Fruit fly (Drosophila melanogaster): ENCODE results near the gene Uqcc1.

The Uqcc1 gene

dm6 chr3L:6977391-6977790, 19.5 kb upstream of the Uqcc1 start (continued):
- TF ChIP-seq wor (GFP tag; IDR thresholded peaks at IDR 0.05) (peak; percentile 44), CG9817 (tag; optimal IDR thresholded peaks at IDR 0.05) (no peak), z (GFP tag; IDR thresholded peaks at IDR 0.05) (no peak), tap (tag; optimal IDR thresholded peaks at IDR 0.05) (peak; percentile 26), CG2712 (tag; optimal IDR thresholded peaks at IDR 0.05) (peak; percentile 72), sc (optimal IDR thresholded peaks at IDR 0.05) (no peak), sc (GFP tag; optimal IDR thresholded peaks at IDR 0.05) (peak; percentile 46), row (GFP tag; IDR thresholded peaks at IDR 0.05) (peak; percentile 72), Side (GFP tag; optimal IDR thresholded peaks at IDR 0.05) (no peak), CG7745 (tag; optimal IDR thresholded peaks at IDR 0.05) (no peak), HmgD (GFP tag; optimal IDR thresholded peaks at IDR 0.05) (no peak), Meics (GFP tag; optimal IDR thresholded peaks at IDR 0.05) (peak; percentile 30), ac (GFP tag; optimal IDR thresholded peaks at IDR 0.05) (no peak), CG12659 (GFP tag; optimal IDR thresholded peaks at IDR 0.05) (peak; percentile 32), ato (GFP tag; IDR thresholded peaks at IDR 0.05; ENCODE audit: partially characterized antibody) (no peak), CG11504 (tag; optimal IDR thresholded peaks at IDR 0.05) (peak; percentile 74), corto (GFP tag; optimal IDR thresholded peaks at IDR 0.05) (no peak), CG8388 (GFP tag; optimal IDR thresholded peaks at IDR 0.05) (peak; percentile 65), bsh (GFP tag; optimal IDR thresholded peaks at IDR 0.05) (peak in 1 of 2 experiments; percentile 74), NfI (GFP tag; optimal IDR thresholded peaks at IDR 0.05) (peak; percentile 30), sna (GFP tag; IDR thresholded peaks at IDR 0.05; ENCODE audit: partially characterized antibody) (no peak), zen2 (GFP tag; IDR thresholded peaks at IDR 0.05; ENCODE audit: partially characterized antibody) (no peak), pnt (GFP tag; optimal IDR thresholded peaks at IDR 0.05) (no peak), bab2 (GFP tag; optimal IDR thresholded peaks at IDR 0.05) (no peak), CG14667 (GFP tag; IDR thresholded peaks at IDR 0.05) (peak; percentile 52), Sox102F (GFP tag; optimal IDR thresholded peaks at IDR 0.05) (peak; percentile 81), slbo (GFP tag; IDR thresholded peaks at IDR 0.05) (peak; percentile 67), lmd (GFP tag; IDR thresholded peaks at IDR 0.05) (peak; percentile 58), MESR4 (GFP tag; optimal IDR thresholded peaks at IDR 0.05) (no peak), CG7556 (GFP tag; optimal IDR thresholded peaks at IDR 0.05) (peak; percentile 40), Sox100B (GFP tag; optimal IDR thresholded peaks at IDR 0.05) (peak; percentile 63), Bteb2 (GFP tag; optimal IDR thresholded peaks at IDR 0.05) (no peak), gce (GFP tag; IDR thresholded peaks at IDR 0.05) (0 out of 3 replicates have a peak, but pooled peaks have one; percentile 16), Stat92E (GFP tag; optimal IDR thresholded peaks at IDR 0.05) (no peak), pfk (GFP tag; optimal IDR thresholded peaks at IDR 0.05) (no peak), CG3163 (GFP tag; optimal IDR thresholded peaks at IDR 0.05) (no peak), fd102C (GFP tag; optimal IDR thresholded peaks at IDR 0.05) (no peak), CG43689 (GFP tag; IDR thresholded peaks at IDR 0.05) (peak; percentile 47; the same call in 1 of the 2 replicates), CG12104 (GFP tag; optimal IDR thresholded peaks at IDR 0.05) (peak; percentile 46), TFAM (GFP tag; optimal IDR thresholded peaks at IDR 0.05) (no peak), mam (GFP tag; optimal IDR thresholded peaks at IDR 0.05) (no peak), Hmr (GFP tag; optimal IDR thresholded peaks at IDR 0.05) (peak; percentile 25), gfzf (GFP tag; optimal IDR thresholded peaks at IDR 0.05) (no peak), Dad (GFP tag; optimal IDR thresholded peaks at IDR 0.05) (no peak), nerfin-2 (GFP tag; IDR thresholded peaks at IDR 0.05; ENCODE audit: partially characterized antibody) (no peak), CG18476 (GFP tag; optimal IDR thresholded peaks at IDR 0.05) (no peak), CG15479 (GFP tag; optimal IDR thresholded peaks at IDR 0.05) (no peak), CG17802 (tag; optimal IDR thresholded peaks at IDR 0.05) (no peak), cato (GFP tag; optimal IDR thresholded peaks at IDR 0.05; ENCODE audit: borderline replicate concordance) (no peak), H2.0 (GFP tag; IDR thresholded peaks at IDR 0.05) (no peak)
